Fruit fly (Drosophila melanogaster) whole organism, embryonic: ENCODE data around the gene not.
A peak's percentile ranks its signal among the peaks of the same experiment; 100 is the strongest.

Experiments
- Ada2b ChIP-seq: fragments of 200-800 bp; sonication (Bioruptor generic); IDR thresholded peaks from 2 replicates; pipeline ENCODE4 v1.3.6; 2022; ENCODE audit warnings: missing biosample characterization, missing genetic modification characterization
- Asciz ChIP-seq: fragments of 200-800 bp; sonication (Bioruptor generic); optimal IDR thresholded peaks from 2 replicates; lab custom pipeline; 2017; ENCODE audit warnings: missing biosample characterization, mild to moderate bottlenecking, missing genetic modification characterization, missing genetic modification reagents
- CG10274 ChIP-seq: fragments of 200-800 bp; sonication (Bioruptor generic); optimal IDR thresholded peaks from 3 replicates; lab custom pipeline; 2017; ENCODE audit warnings: missing biosample characterization, mild to moderate bottlenecking, missing genetic modification characterization
- CG14860 ChIP-seq: fragments of 200-800 bp; sonication (Bioruptor generic); IDR thresholded peaks from 3 replicates; pipeline ENCODE4 v1.3.6; 2022; ENCODE audit warnings: missing biosample characterization, missing genetic modification characterization; ENCODE audit not compliant: partially characterized antibody
- CG1602 ChIP-seq: fragments of 200-800 bp; sonication (Bioruptor generic); optimal IDR thresholded peaks from 3 replicates; lab custom pipeline; 2016; ENCODE audit warnings: missing biosample characterization, missing genetic modification characterization
- CG2120 ChIP-seq: fragments of 200-800 bp; sonication (Bioruptor generic); optimal IDR thresholded peaks from 3 replicates; lab custom pipeline; 2016; ENCODE audit warnings: missing biosample characterization, missing genetic modification characterization
- CG30020 ChIP-seq: fragments of 200-800 bp; optimal IDR thresholded peaks from 2 replicates; lab custom pipeline; 2019; ENCODE audit warnings: missing biosample characterization, mild to moderate bottlenecking, missing genetic modification characterization, moderate library complexity
- CG31224 ChIP-seq: fragments of 200-800 bp; sonication (Bioruptor generic); IDR thresholded peaks from 2 replicates; pipeline ENCODE4 v1.3.6; 2022; ENCODE audit warnings: missing biosample characterization, missing genetic modification characterization
- CG6254 ChIP-seq: fragments of 200-800 bp; sonication (Bioruptor generic); optimal IDR thresholded peaks from 3 replicates; lab custom pipeline; 2017; ENCODE audit warnings: mild to moderate bottlenecking, missing biosample characterization, missing genetic modification reagents, missing genetic modification characterization
- CG6791 ChIP-seq: fragments of 200-800 bp; sonication (Bioruptor generic); IDR thresholded peaks from 3 replicates; pipeline ENCODE4 v1.3.6; 2022; ENCODE audit warnings: missing biosample characterization, missing genetic modification characterization; ENCODE audit not compliant: partially characterized antibody
- CG7357 ChIP-seq: fragments of 200-800 bp; sonication (Bioruptor generic); IDR thresholded peaks from 3 replicates; pipeline ENCODE4 v1.3.6; 2022; ENCODE audit warnings: missing biosample characterization, missing genetic modification characterization
- CG8089 ChIP-seq: fragments of 200-800 bp; sonication (Bioruptor generic); optimal IDR thresholded peaks from 3 replicates; lab custom pipeline; 2016; ENCODE audit warnings: missing biosample characterization, missing genetic modification characterization
- CG9727 ChIP-seq: fragments of 200-800 bp; sonication (Bioruptor generic); optimal IDR thresholded peaks from 3 replicates; lab custom pipeline; 2017; ENCODE audit warnings: missing biosample characterization, mild to moderate bottlenecking, missing genetic modification characterization
- Dfd ChIP-seq, 2 experiments: fragments of >200 bp; optimal IDR thresholded peaks; 2 replicates each; lab custom pipeline; 2017; ENCODE audit warnings: missing biosample characterization in 2 of 2, missing genetic modification characterization in 2 of 2
- Dip3 ChIP-seq: fragments of 200-800 bp; sonication (Bioruptor generic); optimal IDR thresholded peaks from 3 replicates; lab custom pipeline; 2016; ENCODE audit warnings: missing biosample characterization, missing genetic modification characterization
- Doc2 ChIP-seq: fragments of 200-800 bp; sonication (Bioruptor generic); IDR thresholded peaks from 2 replicates; pipeline ENCODE4 v1.3.6; 2022; ENCODE audit warnings: missing biosample characterization, missing genetic modification characterization
- Ets65A ChIP-seq: fragments of 200-800 bp; sonication (Bioruptor generic); peaks from one replicate; lab custom pipeline; 2016; ENCODE audit warnings: missing biosample characterization, missing genetic modification characterization
- HLH3B ChIP-seq: fragments of 200-800 bp; sonication (Bioruptor generic); IDR thresholded peaks from 2 replicates; pipeline ENCODE4 v1.3.6; 2022; ENCODE audit warnings: missing biosample characterization, missing genetic modification characterization
- Hey ChIP-seq: fragments of 200-800 bp; sonication (Bioruptor generic); optimal IDR thresholded peaks from 3 replicates; lab custom pipeline; 2018; ENCODE audit warnings: missing biosample characterization, mild to moderate bottlenecking, missing genetic modification characterization
- Hmx ChIP-seq: fragments of 200-800 bp; sonication (Bioruptor generic); optimal IDR thresholded peaks from 2 replicates; lab custom pipeline; 2016; ENCODE audit warnings: missing biosample characterization, missing genetic modification characterization
- Med ChIP-seq: fragments of 200-800 bp; sonication (Bioruptor generic); peaks from one replicate; lab custom pipeline; 2016; ENCODE audit warnings: missing biosample characterization, missing genetic modification characterization, mild to moderate bottlenecking, inconsistent platforms, moderate library complexity
- Mes4 ChIP-seq: fragments of 200-800 bp; sonication (Bioruptor generic); optimal IDR thresholded peaks from 2 replicates; lab custom pipeline; 2016; ENCODE audit warnings: missing biosample characterization, missing genetic modification characterization
- Mrtf ChIP-seq: fragments of 200-800 bp; sonication (Bioruptor generic); IDR thresholded peaks from 3 replicates; pipeline ENCODE4 v1.3.6; 2022; ENCODE audit warnings: missing biosample characterization, missing genetic modification characterization
- PHDP ChIP-seq: fragments of 200-800 bp; sonication (Bioruptor generic); optimal IDR thresholded peaks from 3 replicates; lab custom pipeline; 2018; ENCODE audit warnings: missing biosample characterization, mild to moderate bottlenecking, missing genetic modification characterization, moderate library complexity
- Six4 ChIP-seq: fragments of 200-800 bp; sonication (Bioruptor generic); optimal IDR thresholded peaks from 2 replicates; lab custom pipeline; 2016; ENCODE audit warnings: missing biosample characterization, missing genetic modification characterization
- caup ChIP-seq: fragments of 200-800 bp; sonication (Bioruptor generic); optimal IDR thresholded peaks from 3 replicates; lab custom pipeline; 2017; ENCODE audit warnings: missing biosample characterization, mild to moderate bottlenecking, missing genetic modification characterization, moderate library complexity; ENCODE audit not compliant: severe bottlenecking
- fd3F ChIP-seq: fragments of 200-800 bp; sonication (Bioruptor generic); optimal IDR thresholded peaks from 2 replicates; lab custom pipeline; 2018; ENCODE audit warnings: missing biosample characterization, mild to moderate bottlenecking, missing genetic modification characterization, moderate library complexity
- gcm ChIP-seq: fragments of 200-800 bp; sonication (Bioruptor generic); optimal IDR thresholded peaks from 2 replicates; lab custom pipeline; 2019; ENCODE audit warnings: missing biosample characterization, mild to moderate bottlenecking, missing genetic modification characterization, moderate library complexity
- gem ChIP-seq: fragments of 200-800 bp; sonication (Bioruptor generic); optimal IDR thresholded peaks from 2 replicates; lab custom pipeline; 2019; ENCODE audit warnings: missing biosample characterization, mild to moderate bottlenecking, missing genetic modification characterization, moderate library complexity
- grn ChIP-seq: fragments of 200-800 bp; sonication (Bioruptor generic); optimal IDR thresholded peaks from 3 replicates; lab custom pipeline; 2017; ENCODE audit warnings: missing biosample characterization, missing genetic modification characterization
- gsb-n ChIP-seq: fragments of 200-800 bp; sonication (Bioruptor generic); optimal IDR thresholded peaks from 3 replicates; lab custom pipeline; 2018; ENCODE audit warnings: missing biosample characterization, mild to moderate bottlenecking, missing genetic modification characterization
- gt ChIP-seq: fragments of 200-800 bp; sonication (Bioruptor generic); IDR thresholded peaks from 2 replicates; pipeline ENCODE4 v1.3.6; 2022; ENCODE audit warnings: missing biosample characterization, missing genetic modification characterization
- mirr ChIP-seq: fragments of 200-800 bp; sonication (Bioruptor generic); optimal IDR thresholded peaks from 3 replicates; lab custom pipeline; 2018; ENCODE audit warnings: missing biosample characterization, mild to moderate bottlenecking, missing genetic modification characterization
- nom ChIP-seq: fragments of 200-800 bp; sonication (Bioruptor generic); optimal IDR thresholded peaks from 2 replicates; lab custom pipeline; 2017; ENCODE audit warnings: missing biosample characterization, missing genetic modification characterization, mild to moderate bottlenecking, moderate library complexity, missing genetic modification reagents
- otp ChIP-seq: fragments of 200-800 bp; sonication (Bioruptor generic); IDR thresholded peaks from 3 replicates; pipeline ENCODE4, ENCODE4 v1.3.6; 2022; ENCODE audit warnings: missing biosample characterization, missing genetic modification characterization
- pita ChIP-seq: fragments of 200-800 bp; sonication (Bioruptor generic); optimal IDR thresholded peaks from 2 replicates; lab custom pipeline; 2017; ENCODE audit warnings: missing biosample characterization, mild to moderate bottlenecking, missing genetic modification characterization
- pnt ChIP-seq: fragments of 200-800 bp; sonication (Bioruptor generic); optimal IDR thresholded peaks from 3 replicates; lab custom pipeline; 2016; ENCODE audit warnings: missing biosample characterization, missing genetic modification characterization
- sc ChIP-seq, 3 experiments: fragments of >200 bp in 2 of 3; fragments of 200-800 bp in 1 of 3; sonication (Bioruptor generic) in 1 of 3; optimal IDR thresholded peaks; 2 replicates in 2 of 3; 3 replicates in 1 of 3; lab custom pipeline; 2017; ENCODE audit warnings: mild to moderate bottlenecking in 1 of 3, missing biosample characterization in 1 of 3, missing genetic modification characterization in 1 of 3, missing genetic modification reagents in 1 of 3
- slp2 ChIP-seq: fragments of 200-800 bp; sonication (Bioruptor generic); optimal IDR thresholded peaks from 2 replicates; lab custom pipeline; 2016; ENCODE audit warnings: missing biosample characterization, missing genetic modification characterization
- sug ChIP-seq: fragments of 200-800 bp; optimal IDR thresholded peaks from 2 replicates; lab custom pipeline; 2019; ENCODE audit warnings: missing biosample characterization, mild to moderate bottlenecking, missing genetic modification characterization, moderate library complexity
- z ChIP-seq: fragments of 200-800 bp; sonication (Bioruptor generic); IDR thresholded peaks from 3 replicates; pipeline ENCODE4 v1.3.6; 2022; ENCODE audit warnings: missing biosample characterization, missing genetic modification characterization
- zfh1 ChIP-seq: fragments of 200-800 bp; sonication (Bioruptor generic); IDR thresholded peaks from 3 replicates; pipeline ENCODE4 v1.3.6; 2022; ENCODE audit warnings: missing biosample characterization, missing genetic modification characterization
- zfh2 ChIP-seq: fragments of 200-800 bp; sonication (Bioruptor generic); optimal IDR thresholded peaks from 2 replicates; lab custom pipeline; 2016; ENCODE audit warnings: missing biosample characterization, missing genetic modification characterization

Gene not

DNA sequence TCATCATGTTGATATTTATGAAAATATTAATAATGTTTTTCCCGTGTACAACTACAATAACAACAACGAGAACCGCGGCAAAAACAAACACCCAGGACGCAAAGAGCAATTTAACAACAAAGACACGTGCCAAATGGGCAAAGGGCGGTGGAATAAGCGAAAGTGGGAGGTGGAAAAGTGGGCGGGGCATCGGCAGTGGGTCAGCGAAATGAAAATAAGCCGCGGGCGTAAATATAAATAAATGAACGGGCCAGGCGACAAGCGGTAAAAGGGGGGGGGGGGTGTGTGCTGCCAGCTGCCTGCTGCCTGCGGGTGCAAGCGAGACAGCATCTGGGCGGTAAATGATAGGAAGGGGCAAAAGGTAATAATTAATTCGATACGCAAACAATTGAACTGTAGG, 31.8 kb upstream of the not start (continued):
- TF ChIP-seq CG30020 (tag; lab: Kevin White, UChicago): no peak
- no peak for TF ChIP-seq grn (GFP tag; lab: Kevin White, UChicago)
- no peak for TF ChIP-seq CG14860
- no peak for TF ChIP-seq sug
- TF ChIP-seq fd3F (GFP tag; lab: Kevin White, UChicago): no peak
- TF ChIP-seq nom (GFP tag; lab: Kevin White, UChicago): no peak
- TF ChIP-seq z (GFP tag; lab: Robert Waterston, UW): no peak
- no peak for TF ChIP-seq gsb-n (tag; lab: Kevin White, UChicago)
- no peak for TF ChIP-seq caup (GFP tag; lab: Kevin White, UChicago)
- TF ChIP-seq pita: no peak
- TF ChIP-seq CG2120 (GFP tag; lab: Kevin White, UChicago): no peak
- TF ChIP-seq sc (optimal IDR thresholded peaks at IDR 0.05; lab: Kevin White, UChicago): no peak
- no peak for TF ChIP-seq sc (GFP tag; optimal IDR thresholded peaks at IDR 0.05; lab: Kevin White, UChicago)
- no peak for TF ChIP-seq Doc2 (GFP tag; lab: Robert Waterston, UW)
- TF ChIP-seq Dip3 (GFP tag; lab: Kevin White, UChicago): no peak
- no peak for TF ChIP-seq CG31224 (GFP tag; lab: Robert Waterston, UW)
- peak; percentile 70 for TF ChIP-seq Hey (tag; lab: Kevin White, UChicago)
- TF ChIP-seq Ets65A (GFP tag; lab: Kevin White, UChicago): peak; percentile 54
- no peak for TF ChIP-seq Dfd (GFP tag; optimal IDR thresholded peaks at IDR 0.05; lab: Kevin White, UChicago)
- 0 out of 2 replicates have a peak, but pooled peaks have one; percentile 16 for TF ChIP-seq Ada2b (GFP tag; lab: Robert Waterston, UW)
- no peak for TF ChIP-seq Mrtf
- no peak for TF ChIP-seq Mes4 (GFP tag; lab: Kevin White, UChicago)
- TF ChIP-seq gcm (GFP tag; lab: Kevin White, UChicago): no peak
- TF ChIP-seq PHDP (tag; lab: Kevin White, UChicago): no peak
- TF ChIP-seq pnt: no peak
- no peak for TF ChIP-seq gt (GFP tag; lab: Robert Waterston, UW)
- peak; percentile 68 for TF ChIP-seq Med
- no peak for TF ChIP-seq otp (GFP tag; lab: Robert Waterston, UW)
- TF ChIP-seq CG8089 (GFP tag; lab: Kevin White, UChicago): no peak
- TF ChIP-seq slp2: no peak
- no peak for TF ChIP-seq gem (tag; lab: Kevin White, UChicago)
- no peak for TF ChIP-seq Asciz (GFP tag; lab: Kevin White, UChicago)
- no peak for TF ChIP-seq CG9727
- no peak for TF ChIP-seq mirr (GFP tag; lab: Kevin White, UChicago)
- 0 out of 3 replicates have a peak, but pooled peaks have one; percentile 8 for TF ChIP-seq CG7357 (GFP tag; lab: Robert Waterston, UW)
- TF ChIP-seq CG10274 (GFP tag; lab: Kevin White, UChicago): no peak
- TF ChIP-seq CG6791: no peak
- TF ChIP-seq Six4 (GFP tag; lab: Kevin White, UChicago): no peak
- no peak for TF ChIP-seq zfh1 (GFP tag; lab: Robert Waterston, UW)
- no peak for TF ChIP-seq zfh2 (GFP tag; lab: Kevin White, UChicago)
- TF ChIP-seq HLH3B (GFP tag; lab: Robert Waterston, UW): no peak
- no peak for TF ChIP-seq CG6254 (GFP tag; lab: Kevin White, UChicago)
- TF ChIP-seq CG1602 (GFP tag; lab: Kevin White, UChicago): no peak
- no peak for TF ChIP-seq Hmx (GFP tag; lab: Kevin White, UChicago)
